Worm (Caenorhabditis elegans) whole organism, young adult: ENCODE data around the gene F10G7.9.

Experiments used
- C17E4.6 ChIP-seq: fragments of 200-800 bp; sonication (Bioruptor generic); IDR thresholded peaks from 2 replicates; pipeline ENCODE4 v1.3.6; 2022; ENCODE audit warnings: missing genetic modification reagents, missing genetic modification characterization, missing compliant biosample characterization
- F22D6.2 ChIP-seq: sonication (generic microtip); optimal IDR thresholded peaks from 2 replicates; lab custom pipeline; 2016; ENCODE audit warnings: mild to moderate bottlenecking, missing genetic modification characterization, missing compliant biosample characterization

DNA sequence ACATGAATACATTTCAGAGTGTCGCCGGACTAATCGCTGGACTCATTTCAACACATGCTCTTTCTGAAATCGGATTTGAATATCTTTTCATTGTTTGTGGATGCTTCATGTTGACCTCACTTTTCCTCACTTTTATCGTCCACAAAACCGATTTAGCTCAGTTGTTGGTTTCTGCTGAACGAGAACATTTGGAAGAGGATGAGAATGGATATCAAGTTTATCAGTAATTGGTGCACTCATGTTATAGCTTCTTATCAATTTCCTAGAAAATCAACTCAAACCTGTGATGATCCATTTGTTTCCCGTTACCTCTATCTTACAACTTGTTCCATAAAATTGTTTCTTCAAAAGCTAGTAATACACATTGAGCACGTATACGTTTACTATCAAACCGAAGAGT, 10.2 kb downstream of the F10G7.9 start:
- TF ChIP-seq C17E4.6 (no peak), F22D6.2 (tag; lab: Kevin White, UChicago) (no peak)
